Worm (Caenorhabditis elegans) whole organism, L4/young adult: ENCODE data around the gene F20B6.6.

Experiments
- W03F9.2 ChIP-seq: fragments of 150-350 bp; optimal IDR thresholded peaks from 2 replicates; lab custom pipeline; 2014; ENCODE audit warnings: missing biosample characterization, missing genetic modification characterization
- dao-5 ChIP-seq: sonication (generic microtip); optimal IDR thresholded peaks from 2 replicates; lab custom pipeline; 2016; ENCODE audit warnings: missing genotype, missing genetic modification characterization, moderate library complexity, missing compliant biosample characterization

- TF ChIP-seq dao-5 (no peak), W03F9.2 (no peak)
These were observed 12.6 kb upstream of the F20B6.6 start for ce11 chrX:4214643-4215042.
